Worm (Caenorhabditis elegans) whole organism, dauer: ENCODE measurements around the gene M03F8.6.

ENCODE experiments used
- unc-62 ChIP-seq: sonication (generic microtip); optimal IDR thresholded peaks from 2 replicates; lab custom pipeline; 2017; ENCODE audit warnings: missing biosample characterization, missing genetic modification reagents, missing genetic modification characterization

The M03F8.6 gene

DNA sequence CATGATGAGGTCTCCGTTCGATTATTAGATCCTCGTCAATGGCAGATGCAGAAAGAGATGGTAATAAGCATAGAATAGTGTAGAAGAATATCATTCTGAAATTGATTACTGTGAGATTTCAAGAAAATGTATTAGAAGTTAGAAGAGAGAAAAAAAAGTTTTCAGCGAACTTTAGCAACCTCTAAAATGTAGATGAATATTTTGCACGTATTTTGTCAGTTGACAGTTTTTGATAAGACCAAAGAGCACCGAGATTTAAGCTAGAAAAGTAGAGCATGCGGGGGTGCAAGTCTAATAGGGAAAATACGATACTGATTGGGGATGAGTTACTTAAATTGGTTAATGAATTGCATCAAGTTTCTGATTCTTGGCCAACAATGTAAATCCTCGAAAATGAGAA, at the start of gene M03F8.6:
M03F8.6 (minus strand) TSS at position 101 of the 400 bp plus-strand sequence.
- no peak for TF ChIP-seq unc-62 (GFP tag; lab: Kevin White, UChicago)

DNA sequence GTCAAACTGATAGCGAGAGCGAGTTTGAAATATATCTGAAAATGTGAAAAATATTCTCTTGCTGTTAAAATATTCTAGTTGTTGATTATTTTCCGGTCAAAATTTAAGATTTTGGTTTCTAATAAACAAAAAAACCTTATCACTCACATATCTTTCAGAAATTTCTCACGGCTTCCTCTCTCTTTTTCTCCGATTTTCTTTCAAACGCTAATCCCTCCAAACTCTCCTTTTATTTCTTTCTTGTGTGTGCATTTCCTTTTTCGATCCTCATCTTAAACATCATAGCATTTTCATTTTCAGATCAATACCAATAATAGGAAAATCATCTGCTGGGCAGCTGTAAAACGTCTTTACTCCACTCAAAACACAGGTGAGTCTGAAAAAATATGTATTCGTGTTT, 48.7 kb upstream of the M03F8.6 start, which contains the start of gene fos-1:
fos-1 (plus strand) TSS at position 301 of the 400 bp plus-strand sequence.
- TF ChIP-seq unc-62 (GFP tag; lab: Kevin White, UChicago) = no peak

DNA sequence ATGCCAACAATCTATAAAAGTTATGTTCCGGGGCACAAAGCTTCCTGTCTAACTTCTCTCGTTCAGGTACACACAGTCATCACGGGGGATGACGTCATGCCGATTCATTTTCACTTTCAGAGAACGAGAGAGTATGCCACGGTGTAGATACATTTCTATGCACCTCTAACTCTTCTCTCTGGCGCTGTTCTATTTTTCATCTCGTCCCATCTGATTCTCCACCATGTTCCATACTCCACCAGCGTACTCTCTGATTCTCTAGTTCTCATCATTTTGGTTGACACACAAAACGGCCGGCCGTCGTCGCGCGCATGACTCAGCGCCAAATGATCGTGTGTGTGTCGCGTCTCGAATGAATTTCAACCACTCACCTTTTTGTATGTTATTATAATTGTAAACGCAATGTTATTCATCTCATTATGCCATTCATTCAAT, 45.7 kb upstream of the M03F8.6 start:
- TF ChIP-seq unc-62 (GFP tag; lab: Kevin White, UChicago) = no peak

DNA sequence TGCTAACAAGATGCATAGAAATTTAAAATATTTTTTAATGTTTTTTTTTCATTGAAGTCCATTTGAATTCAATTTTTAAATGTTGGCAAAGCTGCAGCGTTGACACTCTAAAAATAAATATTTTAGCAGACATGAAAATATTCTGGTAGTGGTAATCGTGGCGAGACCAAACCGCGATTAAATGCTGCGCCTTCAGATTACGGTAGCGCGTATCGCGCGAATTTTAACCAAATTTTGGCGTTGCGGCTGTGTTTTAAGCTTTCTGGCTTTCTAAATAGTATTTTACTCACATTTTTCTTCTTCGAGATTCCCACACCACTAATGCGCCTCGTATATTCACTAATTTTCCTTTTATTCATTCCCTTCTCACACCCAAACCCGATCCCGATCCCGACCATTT, 41.5 kb upstream of the M03F8.6 start, which contains the start of gene cpg-4:
cpg-4 (plus strand) TSS at position 303 of the 400 bp plus-strand sequence.
- no peak for TF ChIP-seq unc-62 (GFP tag; lab: Kevin White, UChicago)

DNA sequence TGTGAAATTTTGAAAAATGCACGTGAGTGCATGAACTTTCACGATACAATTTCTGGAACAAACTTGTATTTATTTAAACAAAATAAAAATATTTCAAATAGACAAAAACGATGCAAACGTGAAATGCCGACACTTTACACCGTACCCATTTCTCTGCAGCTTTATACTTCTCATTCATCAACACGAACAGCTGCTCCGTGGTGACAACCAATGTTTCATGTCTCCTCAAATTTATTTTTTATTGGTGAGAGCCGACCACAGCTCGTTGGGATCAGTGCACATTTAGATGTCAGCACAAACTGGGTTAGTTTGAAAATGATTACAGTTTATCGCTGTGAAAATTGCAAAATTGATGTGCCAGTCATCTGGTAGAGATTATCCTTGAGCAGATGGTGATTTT, 41.0 kb upstream of the M03F8.6 start:
- no peak for TF ChIP-seq unc-62 (GFP tag; lab: Kevin White, UChicago)

DNA sequence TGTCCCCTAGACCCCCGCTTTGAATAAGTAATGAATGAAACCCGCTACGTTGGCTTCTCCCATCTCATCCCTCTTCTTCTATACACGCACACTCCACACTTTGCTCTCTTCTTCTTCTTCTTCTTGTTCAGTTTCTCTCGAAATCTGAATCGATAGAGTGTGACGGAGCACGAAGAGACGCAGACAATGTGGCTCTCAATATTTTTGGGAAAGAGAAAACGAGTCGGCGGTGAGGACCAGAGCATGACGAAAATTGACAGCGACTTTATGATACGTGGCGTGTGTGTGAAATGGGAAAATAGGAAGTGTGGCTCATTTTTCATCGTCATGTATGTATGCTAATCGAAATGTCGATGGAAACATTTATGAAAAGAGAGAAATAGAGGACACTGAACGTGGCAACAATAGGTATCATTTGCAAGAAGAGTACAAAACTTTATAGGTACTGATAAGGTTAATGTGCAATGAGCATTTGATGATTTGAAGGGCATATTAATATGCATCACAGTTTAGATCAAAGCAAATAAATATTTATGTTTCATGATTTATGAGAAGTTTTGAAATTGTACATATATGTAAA, 36.9 kb upstream of the M03F8.6 start:
- no peak for TF ChIP-seq unc-62 (GFP tag; lab: Kevin White, UChicago)

DNA sequence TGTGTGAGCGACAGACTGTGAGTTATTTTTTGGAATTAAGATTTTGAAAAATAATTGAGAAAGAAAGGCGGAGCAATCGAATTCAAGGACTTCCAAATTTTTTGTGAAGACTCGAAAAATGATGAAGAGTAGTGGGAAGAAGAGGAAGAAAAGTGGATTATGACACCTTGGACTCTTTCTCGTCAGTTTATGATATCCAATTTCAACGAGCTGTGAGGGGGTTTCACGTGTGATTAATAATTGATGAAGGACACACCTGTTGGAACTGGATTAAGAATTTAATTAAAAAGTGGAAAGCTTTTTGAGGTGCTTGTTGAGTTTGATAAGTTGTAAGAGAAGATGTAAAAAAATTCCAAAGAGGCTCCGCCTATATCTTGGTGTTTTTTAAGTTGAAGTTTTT, 35.7 kb upstream of the M03F8.6 start, which contains the start of gene fut-8:
fut-8 (minus strand) TSS at position 101 of the 400 bp plus-strand sequence.
- TF ChIP-seq unc-62 (GFP tag; lab: Kevin White, UChicago) = no peak

DNA sequence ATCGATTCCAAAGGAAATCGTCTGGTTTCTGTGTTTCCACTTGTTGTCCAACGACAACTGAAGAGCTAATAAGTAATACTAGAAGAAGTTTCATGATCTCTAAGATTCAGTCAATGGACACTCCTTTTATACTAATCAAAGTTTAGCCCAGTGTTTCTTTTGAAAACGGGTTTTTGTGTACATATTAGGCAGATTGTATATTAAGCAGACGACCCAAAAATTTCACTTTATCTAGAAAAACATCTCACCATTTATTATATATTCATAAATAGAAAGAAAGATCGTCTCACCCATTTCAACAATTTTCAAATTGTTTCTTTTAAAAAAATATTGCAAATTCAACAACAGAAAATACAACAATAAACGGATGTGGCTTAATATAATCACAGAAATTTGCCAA, 32.1 kb upstream of the M03F8.6 start, which contains the start of gene C10F3.7:
C10F3.7 (minus strand) TSS at position 101 of the 400 bp plus-strand sequence.
- no peak for TF ChIP-seq unc-62 (GFP tag; lab: Kevin White, UChicago)

DNA sequence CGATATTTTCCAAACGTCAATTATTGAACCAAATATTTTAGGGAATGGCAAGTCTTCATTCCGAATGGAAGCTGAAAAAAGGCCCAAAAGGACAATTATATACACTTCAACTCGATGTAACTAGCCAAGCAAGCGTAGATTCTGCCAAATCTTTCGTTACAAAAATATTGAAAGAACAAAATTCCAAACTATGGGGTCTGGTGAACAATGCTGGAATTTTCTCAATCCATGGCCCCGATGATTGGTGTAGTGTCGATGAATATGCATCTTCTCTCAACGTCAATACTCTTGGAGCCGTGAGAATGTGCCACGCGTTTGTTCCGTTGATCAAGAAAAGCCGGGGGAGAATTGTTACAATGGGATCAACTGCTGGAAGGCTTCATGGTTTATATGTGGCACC, 29.6 kb upstream of the M03F8.6 start:
- no peak for TF ChIP-seq unc-62 (GFP tag; lab: Kevin White, UChicago)

DNA sequence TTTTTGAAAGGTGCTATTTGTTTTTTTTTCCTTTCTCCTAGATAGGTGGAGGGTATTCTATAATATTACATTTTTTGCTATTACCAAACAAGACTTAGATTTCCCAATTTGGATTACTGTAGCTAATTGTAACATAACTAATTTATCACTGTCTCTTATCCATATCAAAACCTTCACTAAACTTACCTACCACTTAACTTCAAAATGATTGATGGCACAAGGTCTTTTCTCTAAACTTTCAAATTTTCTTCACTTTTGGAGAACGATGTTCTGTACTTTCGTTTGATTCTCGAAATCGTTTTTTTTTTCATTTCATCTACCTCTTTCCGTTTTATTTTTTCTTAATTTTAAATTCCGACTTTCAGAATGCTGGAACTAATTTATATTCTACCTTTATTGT, 28.7 kb upstream of the M03F8.6 start, which contains the start of gene dhs-16:
dhs-16 (plus strand) TSS at position 366 of the 400 bp plus-strand sequence.
- TF ChIP-seq unc-62 (GFP tag; lab: Kevin White, UChicago) = no peak

DNA sequence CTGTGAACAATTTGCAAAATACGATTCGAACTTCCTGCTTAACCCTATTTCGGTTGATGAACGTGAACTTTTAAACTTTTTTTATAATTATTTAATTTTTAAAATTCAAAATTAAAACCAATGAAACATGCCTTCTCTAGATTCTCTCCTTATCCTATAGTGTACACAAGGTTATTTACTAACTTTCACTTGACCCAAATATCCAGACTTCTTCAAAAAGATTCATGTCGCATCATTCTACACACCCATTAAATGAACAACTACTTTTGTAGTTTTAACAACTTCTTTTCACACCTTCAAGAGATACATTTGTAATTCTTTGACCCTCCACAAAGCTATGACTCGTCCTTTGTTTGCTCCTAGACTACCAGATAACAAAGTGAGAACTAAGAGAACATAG, 28.1 kb upstream of the M03F8.6 start:
- no peak for TF ChIP-seq unc-62 (GFP tag; lab: Kevin White, UChicago)

DNA sequence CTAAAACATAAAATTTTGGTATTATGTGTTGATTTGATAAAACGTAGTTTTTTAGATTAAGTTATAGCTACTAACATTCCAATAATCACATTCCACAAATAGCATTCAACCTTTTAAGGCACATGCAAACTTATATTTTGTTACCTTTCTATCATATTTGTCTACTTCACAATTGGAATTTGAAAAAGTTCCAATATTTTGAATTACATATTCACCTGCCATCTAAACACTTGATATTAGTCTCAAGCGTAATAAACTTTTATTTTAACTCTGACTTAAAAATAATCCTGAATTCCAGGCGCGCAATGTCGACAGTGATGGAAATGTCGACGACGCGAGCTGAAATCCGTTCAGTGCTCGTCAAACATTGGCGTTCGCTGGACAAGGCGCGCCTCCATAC, 21.1 kb upstream of the M03F8.6 start, which contains the start of gene acy-2:
acy-2 (plus strand) TSS at position 301 of the 400 bp plus-strand sequence.
- TF ChIP-seq unc-62 (GFP tag; lab: Kevin White, UChicago) = no peak

DNA sequence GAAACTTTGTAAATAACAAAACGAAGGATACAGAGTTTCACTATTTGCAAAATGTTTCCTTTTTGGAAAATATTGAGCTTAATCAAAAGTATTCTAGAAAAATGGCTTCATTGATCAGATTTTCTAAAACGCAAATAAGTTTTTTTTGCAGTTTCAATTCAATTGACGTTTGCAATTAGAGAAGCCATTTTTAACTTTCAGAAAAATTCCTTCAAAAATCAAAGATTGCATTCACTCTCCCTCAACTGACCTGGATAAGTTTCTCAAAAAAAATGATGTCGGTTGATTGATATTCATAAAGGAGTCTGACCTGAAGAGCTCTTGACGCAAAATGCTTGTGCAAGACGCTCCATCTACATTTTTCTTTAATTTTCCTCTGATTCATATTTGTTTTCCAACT, 19.1 kb upstream of the M03F8.6 start:
- no peak for TF ChIP-seq unc-62 (GFP tag; lab: Kevin White, UChicago)

DNA sequence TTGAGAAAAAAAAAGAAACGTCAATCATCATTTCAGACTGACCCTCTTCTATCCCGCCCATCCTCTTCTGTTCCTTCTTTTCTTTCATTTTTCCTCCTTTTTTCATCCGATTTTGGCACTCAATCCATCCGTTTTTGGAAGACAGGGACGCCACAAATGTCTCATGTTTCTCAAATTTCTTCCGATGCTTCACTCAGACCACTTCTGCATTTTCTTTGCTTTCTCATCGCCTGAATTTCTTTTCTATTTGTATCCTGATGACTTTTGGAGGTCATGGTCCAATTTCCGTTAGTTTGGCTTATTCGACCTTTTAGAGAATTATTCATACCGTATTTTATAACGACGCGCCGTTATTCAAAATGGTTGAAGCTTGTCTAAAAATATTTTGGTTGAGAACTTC, 17.9 kb upstream of the M03F8.6 start:
- no peak for TF ChIP-seq unc-62 (GFP tag; lab: Kevin White, UChicago)

DNA sequence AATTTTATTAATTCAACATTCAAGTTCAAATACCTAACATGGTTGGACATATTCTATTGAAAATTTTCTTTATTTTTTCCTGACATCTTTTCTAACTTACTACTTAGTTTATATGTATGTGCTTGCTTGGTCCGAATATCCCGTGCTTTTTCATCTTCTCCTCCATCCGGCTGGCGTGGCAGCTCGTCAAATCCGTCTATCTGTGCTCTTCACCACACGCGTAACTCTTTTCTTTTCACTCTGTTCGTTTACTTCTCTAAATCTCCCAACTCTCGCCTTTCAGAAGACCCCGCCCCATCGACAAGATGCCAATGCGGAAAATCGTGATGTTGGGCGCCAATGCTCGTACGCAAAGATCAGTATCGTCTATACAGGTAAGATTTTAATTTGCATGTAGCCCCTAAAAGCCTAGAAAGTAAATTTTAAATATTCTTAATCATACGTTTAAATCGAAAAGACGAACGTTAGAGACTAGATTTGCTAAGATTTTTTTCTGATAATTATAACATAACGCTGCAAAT, 10.1 kb upstream of the M03F8.6 start:
- TF ChIP-seq unc-62 (GFP tag; lab: Kevin White, UChicago) = no peak

DNA sequence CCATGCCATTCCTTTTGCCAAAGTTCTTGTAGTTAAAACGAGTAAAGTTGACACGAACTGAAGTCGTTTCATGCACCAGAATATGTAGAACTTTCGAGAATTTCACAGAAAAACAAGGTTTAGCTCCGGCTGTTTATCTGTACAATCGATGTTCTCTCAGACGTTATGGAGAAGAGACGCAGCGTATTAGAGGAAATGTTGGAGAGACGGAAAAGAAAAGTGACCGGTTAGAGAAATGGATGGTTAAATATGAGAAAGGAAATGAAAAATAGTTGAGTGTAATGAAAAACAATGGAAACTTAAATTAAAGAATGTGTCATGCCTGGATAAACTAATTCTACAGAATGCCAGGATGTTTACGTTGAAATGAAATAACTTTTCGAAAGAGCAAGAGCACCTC, 9.0 kb upstream of the M03F8.6 start, which contains the start of gene pcm-1:
pcm-1 (minus strand) TSS at position 187 of the 400 bp plus-strand sequence.
- no peak for TF ChIP-seq unc-62 (GFP tag; lab: Kevin White, UChicago)

DNA sequence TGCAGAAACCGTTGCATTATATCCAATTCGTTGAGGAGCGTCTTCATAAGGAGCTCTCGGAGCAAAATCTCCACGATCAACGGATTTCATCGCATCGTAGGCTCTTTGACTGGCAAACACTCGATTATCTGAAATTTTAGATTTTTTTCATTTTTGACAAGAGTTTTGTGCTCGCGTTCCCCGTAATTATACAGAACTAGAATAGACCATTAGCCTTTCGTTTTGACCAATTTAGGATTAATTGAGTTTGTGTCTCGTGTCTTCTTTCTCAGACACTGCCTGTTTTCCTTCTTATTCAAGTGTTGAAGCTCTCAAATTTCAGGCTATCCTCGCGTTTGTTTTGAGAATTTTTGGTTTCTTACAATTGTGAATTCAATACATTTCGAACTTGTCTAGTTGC, 8.4 kb upstream of the M03F8.6 start:
- no peak for TF ChIP-seq unc-62 (GFP tag; lab: Kevin White, UChicago)
